Fruit fly (Drosophila melanogaster) whole organism, embryonic: ENCODE results near the gene GstD8.
A peak's percentile ranks its signal among the peaks of the same experiment; 100 is the strongest.

Experiments
- Asciz ChIP-seq: fragments of 200-800 bp; sonication (Bioruptor generic); optimal IDR thresholded peaks from 2 replicates; lab custom pipeline; 2017; ENCODE audit warnings: missing biosample characterization, mild to moderate bottlenecking, missing genetic modification characterization, missing genetic modification reagents
- CG10979 ChIP-seq: fragments of 200-800 bp; sonication (Bioruptor generic); optimal IDR thresholded peaks from 2 replicates; lab custom pipeline; 2018; ENCODE audit warnings: missing biosample characterization, mild to moderate bottlenecking, missing genetic modification characterization, moderate library complexity
- CG11085 ChIP-seq: fragments of 200-800 bp; sonication (Bioruptor generic); IDR thresholded peaks from 2 replicates; pipeline ENCODE4 v1.3.6; 2022; ENCODE audit warnings: missing biosample characterization, missing genetic modification characterization
- CG12942 ChIP-seq: fragments of 200-800 bp; sonication (Bioruptor generic); optimal IDR thresholded peaks from 3 replicates; lab custom pipeline; 2016; ENCODE audit warnings: missing biosample characterization, missing genetic modification characterization
- CG1529 ChIP-seq: fragments of 200-800 bp; sonication (Bioruptor generic); optimal IDR thresholded peaks from 3 replicates; lab custom pipeline; 2018; ENCODE audit warnings: missing biosample characterization, missing genetic modification characterization
- CG1602 ChIP-seq: fragments of 200-800 bp; sonication (Bioruptor generic); optimal IDR thresholded peaks from 3 replicates; lab custom pipeline; 2016; ENCODE audit warnings: missing biosample characterization, missing genetic modification characterization
- CG16813 ChIP-seq: fragments of 200-800 bp; sonication (Bioruptor generic); IDR thresholded peaks from 3 replicates; pipeline ENCODE4 v1.3.6; 2022; ENCODE audit warnings: missing biosample characterization, missing genetic modification characterization; ENCODE audit not compliant: partially characterized antibody
- CG17385 ChIP-seq: fragments of 200-800 bp; sonication (Bioruptor generic); optimal IDR thresholded peaks from 3 replicates; lab custom pipeline; 2018; ENCODE audit warnings: missing biosample characterization, mild to moderate bottlenecking, missing genetic modification characterization
- CG2129 ChIP-seq: fragments of 200-800 bp; sonication (Bioruptor generic); IDR thresholded peaks from 2 replicates; pipeline ENCODE4 v1.3.6; 2022; ENCODE audit warnings: missing biosample characterization, missing genetic modification characterization; ENCODE audit not compliant: partially characterized antibody
- CG3065 ChIP-seq: fragments of 200-800 bp; sonication (Bioruptor generic); optimal IDR thresholded peaks from 2 replicates; lab custom pipeline; 2016; ENCODE audit warnings: missing biosample characterization, missing genetic modification characterization
- CG3281 ChIP-seq: fragments of 200-800 bp; sonication (Bioruptor generic); optimal IDR thresholded peaks from 3 replicates; lab custom pipeline; 2017; ENCODE audit warnings: missing biosample characterization, mild to moderate bottlenecking, missing genetic modification characterization
- CG3995 ChIP-seq: fragments of 200-800 bp; sonication (Bioruptor generic); optimal IDR thresholded peaks from 3 replicates; lab custom pipeline; 2016; ENCODE audit warnings: missing biosample characterization, missing genetic modification characterization
- CG4282 ChIP-seq: fragments of 200-800 bp; sonication (Bioruptor generic); optimal IDR thresholded peaks from 2 replicates; lab custom pipeline; 2016; ENCODE audit warnings: missing biosample characterization, missing genetic modification characterization
- CG6791 ChIP-seq: fragments of 200-800 bp; sonication (Bioruptor generic); IDR thresholded peaks from 3 replicates; pipeline ENCODE4 v1.3.6; 2022; ENCODE audit warnings: missing biosample characterization, missing genetic modification characterization; ENCODE audit not compliant: partially characterized antibody
- CG7786 ChIP-seq: fragments of 200-800 bp; sonication (Bioruptor generic); optimal IDR thresholded peaks from 2 replicates; lab custom pipeline; 2016; ENCODE audit warnings: missing biosample characterization, missing genetic modification characterization
- CG7987 ChIP-seq: fragments of 200-800 bp; sonication (Bioruptor generic); optimal IDR thresholded peaks from 2 replicates; lab custom pipeline; 2018; ENCODE audit warnings: missing biosample characterization, mild to moderate bottlenecking, missing genetic modification characterization, moderate library complexity
- CG8388 ChIP-seq: fragments of 200-800 bp; sonication (Bioruptor generic); optimal IDR thresholded peaks from 2 replicates; lab custom pipeline; 2019; ENCODE audit warnings: missing biosample characterization, mild to moderate bottlenecking, missing genetic modification characterization, moderate library complexity
- CG8765 ChIP-seq: fragments of 200-800 bp; sonication (Bioruptor generic); IDR thresholded peaks from 2 replicates; pipeline ENCODE4 v1.3.6; 2022; ENCODE audit warnings: missing biosample characterization, missing genetic modification characterization
- D19B ChIP-seq: fragments of 200-800 bp; sonication (Bioruptor generic); optimal IDR thresholded peaks from 2 replicates; lab custom pipeline; 2017; ENCODE audit warnings: missing biosample characterization, mild to moderate bottlenecking, missing genetic modification characterization
- Deaf1 ChIP-seq: fragments of 200-800 bp; optimal IDR thresholded peaks from 3 replicates; lab custom pipeline; 2019; ENCODE audit warnings: missing biosample characterization, mild to moderate bottlenecking, missing genetic modification characterization, moderate library complexity
- Dll ChIP-seq: fragments of 200-800 bp; sonication (Bioruptor generic); IDR thresholded peaks from 4 replicates; pipeline ENCODE4 v1.3.6; 2022; ENCODE audit warnings: missing biosample characterization, missing genetic modification characterization; ENCODE audit not compliant: partially characterized antibody
- Eip74EF ChIP-seq, 2 experiments: fragments of 200-800 bp in 1 of 2; fragments of >200 bp in 1 of 2; sonication (Bioruptor generic) in 1 of 2; optimal IDR thresholded peaks; 2 replicates each; lab custom pipeline; 2017 to 2019; ENCODE audit warnings: missing biosample characterization in 2 of 2, missing genetic modification characterization in 2 of 2, mild to moderate bottlenecking in 1 of 2, moderate library complexity in 1 of 2
- HLHmδ ChIP-seq: fragments of 200-800 bp; sonication (Bioruptor generic); optimal IDR thresholded peaks from 2 replicates; lab custom pipeline; 2018; ENCODE audit warnings: missing biosample characterization, mild to moderate bottlenecking, missing genetic modification characterization, moderate library complexity
- Hmr ChIP-seq: fragments of 200-800 bp; sonication (Bioruptor generic); optimal IDR thresholded peaks from 3 replicates; lab custom pipeline; 2017; ENCODE audit warnings: mild to moderate bottlenecking, missing biosample characterization, missing genetic modification reagents, missing genetic modification characterization
- Hr51 ChIP-seq, 2 experiments: fragments of 200-800 bp; sonication (Bioruptor generic); optimal IDR thresholded peaks; 2 replicates in 1 of 2; 3 replicates in 1 of 2; lab custom pipeline; 2016 to 2018; ENCODE audit warnings: missing biosample characterization in 2 of 2, missing genetic modification characterization in 2 of 2, mild to moderate bottlenecking in 1 of 2, moderate library complexity in 1 of 2
- MTF-1 ChIP-seq: fragments of 200-800 bp; sonication (Bioruptor generic); optimal IDR thresholded peaks from 2 replicates; lab custom pipeline; 2018; ENCODE audit warnings: missing biosample characterization, mild to moderate bottlenecking, missing genetic modification characterization, borderline replicate concordance
- Max ChIP-seq: fragments of 200-800 bp; sonication (Bioruptor generic); optimal IDR thresholded peaks from 2 replicates; lab custom pipeline; 2016; ENCODE audit warnings: missing biosample characterization, mild to moderate bottlenecking, missing genetic modification characterization
- Med ChIP-seq: fragments of 200-800 bp; sonication (Bioruptor generic); peaks from one replicate; lab custom pipeline; 2016; ENCODE audit warnings: missing biosample characterization, missing genetic modification characterization, mild to moderate bottlenecking, inconsistent platforms, moderate library complexity
- Mes4 ChIP-seq: fragments of 200-800 bp; sonication (Bioruptor generic); optimal IDR thresholded peaks from 2 replicates; lab custom pipeline; 2016; ENCODE audit warnings: missing biosample characterization, missing genetic modification characterization
- Scr ChIP-seq: fragments of 200-800 bp; sonication (Bioruptor generic); IDR thresholded peaks from 2 replicates; pipeline ENCODE4 v1.3.6; 2022; ENCODE audit warnings: missing biosample characterization, missing genetic modification characterization; ENCODE audit not compliant: partially characterized antibody
- Sox102F ChIP-seq: fragments of 200-800 bp; sonication (Bioruptor generic); optimal IDR thresholded peaks from 2 replicates; lab custom pipeline; 2018; ENCODE audit warnings: missing biosample characterization, mild to moderate bottlenecking, missing genetic modification characterization, moderate library complexity
- Tbp ChIP-seq: fragments of >200 bp; optimal IDR thresholded peaks from 2 replicates; lab custom pipeline; 2018; ENCODE audit warnings: missing biosample characterization, missing genetic modification characterization
- btn ChIP-seq: fragments of 200-800 bp; sonication (Bioruptor generic); optimal IDR thresholded peaks from 2 replicates; lab custom pipeline; 2016; ENCODE audit warnings: missing biosample characterization, missing genetic modification characterization
- dati ChIP-seq: fragments of 200-800 bp; sonication (Bioruptor generic); IDR thresholded peaks from 2 replicates; pipeline ENCODE4 v1.3.6; 2022; ENCODE audit warnings: missing biosample characterization, missing genetic modification characterization
- disco-r ChIP-seq: fragments of 200-800 bp; sonication (Bioruptor generic); optimal IDR thresholded peaks from 2 replicates; lab custom pipeline; 2016; ENCODE audit warnings: missing biosample characterization, missing genetic modification characterization
- fru ChIP-seq: fragments of >200 bp; optimal IDR thresholded peaks from 2 replicates; lab custom pipeline; 2017
- onecut ChIP-seq: fragments of 200-800 bp; sonication (Bioruptor generic); IDR thresholded peaks from 2 replicates; pipeline ENCODE4 v1.3.6; 2022; ENCODE audit warnings: missing biosample characterization, missing genetic modification characterization
- prd ChIP-seq, 3 experiments: fragments of >200 bp in 2 of 3; fragments of 200-800 bp in 1 of 3; sonication (Bioruptor generic) in 1 of 3; optimal IDR thresholded peaks in 2 of 3; IDR thresholded peaks in 1 of 3; 2 replicates in 2 of 3; 3 replicates in 1 of 3; pipeline versions ENCODE4 v1.3.6 to Lab custom; 2017 to 2022; ENCODE audit warnings: missing biosample characterization in 1 of 3, missing genetic modification characterization in 1 of 3
- rib ChIP-seq: fragments of 200-800 bp; sonication (Bioruptor generic); IDR thresholded peaks from 2 replicates; pipeline ENCODE4 v1.3.6; 2022; ENCODE audit warnings: missing biosample characterization, missing genetic modification characterization
- run ChIP-seq: fragments of 200-800 bp; sonication (Bioruptor generic); optimal IDR thresholded peaks from 3 replicates; lab custom pipeline; 2018; ENCODE audit warnings: missing biosample characterization, mild to moderate bottlenecking, missing genetic modification characterization
- scrt ChIP-seq: fragments of 200-800 bp; sonication (Bioruptor generic); optimal IDR thresholded peaks from 2 replicates; lab custom pipeline; 2018; ENCODE audit warnings: missing biosample characterization, mild to moderate bottlenecking, missing genetic modification characterization, moderate library complexity
- sim ChIP-seq: fragments of 200-800 bp; sonication (Bioruptor generic); IDR thresholded peaks from 2 replicates; pipeline ENCODE4 v1.3.6; 2022; ENCODE audit warnings: missing biosample characterization, missing genetic modification characterization
- sima ChIP-seq: fragments of 200-800 bp; sonication (Bioruptor generic); optimal IDR thresholded peaks from 2 replicates; lab custom pipeline; 2016; ENCODE audit warnings: missing biosample characterization, missing genetic modification characterization
- sna ChIP-seq: fragments of 200-800 bp; sonication (Bioruptor generic); IDR thresholded peaks from 2 replicates; pipeline ENCODE4 v1.3.6; 2022; ENCODE audit warnings: missing biosample characterization, missing genetic modification characterization; ENCODE audit not compliant: partially characterized antibody
- stc ChIP-seq: fragments of 200-800 bp; sonication (Bioruptor generic); IDR thresholded peaks from 2 replicates; pipeline ENCODE4 v1.3.6; 2022; ENCODE audit warnings: missing biosample characterization, missing genetic modification characterization
- tgo ChIP-seq: fragments of 200-800 bp; sonication (Bioruptor generic); IDR thresholded peaks from 3 replicates; pipeline ENCODE4 v1.3.6; 2022; ENCODE audit warnings: missing biosample characterization, missing genetic modification characterization
- ttk ChIP-seq: fragments of 200-800 bp; sonication (Bioruptor generic); IDR thresholded peaks from 2 replicates; pipeline ENCODE4 v2.1.2; 2022; ENCODE audit warnings: missing biosample characterization, missing genetic modification characterization
- unc-4 ChIP-seq: fragments of 200-800 bp; sonication (Bioruptor generic); IDR thresholded peaks from 2 replicates; pipeline ENCODE4 v1.3.6; 2022; ENCODE audit warnings: missing biosample characterization, missing genetic modification characterization; ENCODE audit not compliant: partially characterized antibody
- wek ChIP-seq: fragments of 200-800 bp; sonication (Bioruptor generic); optimal IDR thresholded peaks from 3 replicates; lab custom pipeline; 2018; ENCODE audit warnings: missing biosample characterization, mild to moderate bottlenecking, missing genetic modification characterization, moderate library complexity

The GstD8 gene

DNA sequence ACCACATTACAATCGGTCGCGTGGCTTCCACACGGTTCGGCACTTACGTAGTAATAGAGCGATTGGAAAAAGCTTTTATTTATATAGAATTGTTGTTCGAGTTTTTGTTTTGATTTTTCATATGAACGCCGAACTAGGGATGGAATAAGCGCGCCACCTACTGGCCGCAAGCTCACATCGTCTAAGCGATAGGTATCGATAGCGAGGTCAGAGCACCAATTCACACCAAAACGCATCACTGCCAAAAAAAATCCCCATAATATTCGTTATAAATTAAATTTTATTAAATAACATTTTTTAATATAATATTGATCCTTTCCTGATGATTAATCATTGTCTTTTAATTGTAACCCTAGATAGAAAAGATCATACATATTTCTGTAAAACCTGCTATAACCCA is 29.3 kb upstream of the GstD8 start, which contains the start of gene CG10038 (continued):
- no peak for TF ChIP-seq tgo (GFP tag; lab: Robert Waterston, UW)
- TF ChIP-seq rib: no peak
- no peak for TF ChIP-seq onecut
- peak; percentile 93 for TF ChIP-seq CG16813 (GFP tag; lab: Robert Waterston, UW)
- TF ChIP-seq Med (GFP tag; lab: Kevin White, UChicago): peak; percentile 88
- TF ChIP-seq btn (GFP tag; lab: Kevin White, UChicago): no peak
- no peak for TF ChIP-seq CG3065 (GFP tag; lab: Kevin White, UChicago)
- peak; percentile 43 to 53 for TF ChIP-seq Hr51 (GFP tag; optimal IDR thresholded peaks at IDR 0.05; lab: Kevin White, UChicago)
- TF ChIP-seq CG4282: no peak
- TF ChIP-seq Dll (GFP tag; lab: Robert Waterston, UW): peak; percentile 93
- TF ChIP-seq fru: no peak
- TF ChIP-seq sna (GFP tag; lab: Robert Waterston, UW): peak; percentile 89
- no peak for TF ChIP-seq Deaf1 (tag; lab: Kevin White, UChicago)
- TF ChIP-seq unc-4 (GFP tag; lab: Robert Waterston, UW): peak; percentile 94
- no peak for TF ChIP-seq CG3281 (GFP tag; lab: Kevin White, UChicago)
- TF ChIP-seq scrt: no peak
- TF ChIP-seq CG8388: no peak
- no peak for TF ChIP-seq disco-r (GFP tag; lab: Kevin White, UChicago)
- peak; percentile 77 for TF ChIP-seq CG2129 (GFP tag; lab: Robert Waterston, UW)
- no peak for TF ChIP-seq CG1602 (GFP tag; lab: Kevin White, UChicago)
- no peak for TF ChIP-seq Asciz
- TF ChIP-seq Mes4 (GFP tag; lab: Kevin White, UChicago): no peak

dm6 chr3R:12352003-12352402 is 27.8 kb upstream of the GstD8 start, which contains the start of gene CG10041:
TSS of gene CG10041 (minus strand) at chr3R:12352103.
- TF ChIP-seq CG3995 (GFP tag; lab: Kevin White, UChicago) (no peak), prd (optimal IDR thresholded peaks at IDR 0.05; lab: Kevin White, UChicago) (no peak), prd (GFP tag; IDR thresholded peaks at IDR 0.05; lab: Robert Waterston, UW) (no peak), dati (no peak), Max (GFP tag; lab: Kevin White, UChicago) (no peak), CG1529 (no peak), D19B (GFP tag; lab: Kevin White, UChicago) (no peak), Eip74EF (GFP tag; optimal IDR thresholded peaks at IDR 0.05; lab: Kevin White, UChicago) (no peak)

dm6 chr3R:12356044-12356443 is 23.8 kb upstream of the GstD8 start, which contains the start of gene MBD-R2:
TSS of gene MBD-R2 (minus strand) at chr3R:12356265.
- TF ChIP-seq CG17385 (GFP tag; lab: Kevin White, UChicago): no peak
- no peak for TF ChIP-seq CG10979 (tag; lab: Kevin White, UChicago)
- TF ChIP-seq stc: no peak
- no peak for TF ChIP-seq run (tag; lab: Kevin White, UChicago)
- no peak for TF ChIP-seq CG7786
- no peak for TF ChIP-seq CG11085 (GFP tag; lab: Robert Waterston, UW)
- no peak for TF ChIP-seq Sox102F (GFP tag; lab: Kevin White, UChicago)
- no peak for TF ChIP-seq CG7987 (GFP tag; lab: Kevin White, UChicago)
- TF ChIP-seq CG8765: no peak
- no peak for TF ChIP-seq Tbp (GFP tag; lab: Kevin White, UChicago)
- TF ChIP-seq CG3995 (GFP tag; lab: Kevin White, UChicago): no peak
- TF ChIP-seq sima: no peak
- TF ChIP-seq wek (GFP tag; lab: Kevin White, UChicago): no peak
- TF ChIP-seq MTF-1 (GFP tag; lab: Kevin White, UChicago): no peak
- no peak for TF ChIP-seq HLHmδ (GFP tag; lab: Kevin White, UChicago)
- TF ChIP-seq CG12942 (GFP tag; lab: Kevin White, UChicago): no peak
- TF ChIP-seq Hmr (GFP tag; lab: Kevin White, UChicago): no peak
- no peak for TF ChIP-seq sim
- no peak for TF ChIP-seq ttk (GFP tag; lab: Robert Waterston, UW)
- TF ChIP-seq Scr (GFP tag; lab: Robert Waterston, UW): peak; percentile 76
- TF ChIP-seq CG6791 (GFP tag; lab: Robert Waterston, UW): 0 out of 3 replicates have a peak, but pooled peaks have one; percentile 34
